Fruit fly (Drosophila melanogaster) whole organism, embryonic: ENCODE results near the gene pigs.

Source experiments
- Ada2b ChIP-seq: fragments of 200-800 bp; sonication (Bioruptor generic); IDR thresholded peaks from 2 replicates; pipeline ENCODE4 v1.3.6; 2022; ENCODE audit warnings: missing biosample characterization, missing genetic modification characterization
- CG10274 ChIP-seq: fragments of 200-800 bp; sonication (Bioruptor generic); optimal IDR thresholded peaks from 3 replicates; lab custom pipeline; 2017; ENCODE audit warnings: missing biosample characterization, mild to moderate bottlenecking, missing genetic modification characterization
- CG10321 ChIP-seq: fragments of 200-800 bp; sonication (Bioruptor generic); IDR thresholded peaks from 2 replicates; pipeline ENCODE4 v1.3.6; 2022; ENCODE audit warnings: missing biosample characterization, missing genetic modification characterization
- CG10366 ChIP-seq: fragments of 200-800 bp; sonication (Bioruptor generic); IDR thresholded peaks from 2 replicates; pipeline ENCODE4 v1.3.6; 2022; ENCODE audit warnings: missing biosample characterization, missing genetic modification characterization
- CG11398 ChIP-seq: fragments of 200-800 bp; sonication (Bioruptor generic); optimal IDR thresholded peaks from 2 replicates; lab custom pipeline; 2016; ENCODE audit warnings: missing biosample characterization, missing genetic modification characterization
- CG12236 ChIP-seq: fragments of 200-800 bp; sonication (Bioruptor generic); optimal IDR thresholded peaks from 2 replicates; lab custom pipeline; 2016; ENCODE audit warnings: missing biosample characterization, missing genetic modification characterization
- CG14667 ChIP-seq: fragments of 200-800 bp; sonication (Bioruptor generic); IDR thresholded peaks from 2 replicates; pipeline ENCODE4 v1.3.6; 2022; ENCODE audit warnings: missing biosample characterization, missing genetic modification characterization
- CG17359 ChIP-seq: fragments of 200-800 bp; sonication (Bioruptor generic); optimal IDR thresholded peaks from 3 replicates; lab custom pipeline; 2018; ENCODE audit warnings: missing biosample characterization, mild to moderate bottlenecking, missing genetic modification characterization, moderate library complexity
- CG18764 ChIP-seq: fragments of 200-800 bp; sonication (Bioruptor generic); optimal IDR thresholded peaks from 3 replicates; lab custom pipeline; 2016; ENCODE audit warnings: missing biosample characterization, missing genetic modification characterization
- CG2678 ChIP-seq: fragments of 200-800 bp; sonication (Bioruptor generic); optimal IDR thresholded peaks from 3 replicates; lab custom pipeline; 2019; ENCODE audit warnings: missing biosample characterization, mild to moderate bottlenecking, missing genetic modification characterization, moderate library complexity
- CG2889 ChIP-seq: fragments of 200-800 bp; sonication (Bioruptor generic); IDR thresholded peaks from 3 replicates; pipeline ENCODE4 v1.3.6; 2022; ENCODE audit warnings: missing biosample characterization, missing genetic modification characterization
- CG32772 ChIP-seq: fragments of 200-800 bp; sonication (Bioruptor generic); IDR thresholded peaks from 2 replicates; pipeline ENCODE4 v1.3.6; 2022; ENCODE audit warnings: missing biosample characterization, missing genetic modification characterization
- CG3407 ChIP-seq: fragments of 200-800 bp; sonication (Bioruptor generic); optimal IDR thresholded peaks from 2 replicates; lab custom pipeline; 2018; ENCODE audit warnings: missing biosample characterization, mild to moderate bottlenecking, missing genetic modification characterization
- CG5180 ChIP-seq: fragments of 200-800 bp; sonication (Bioruptor generic); optimal IDR thresholded peaks from 3 replicates; lab custom pipeline; 2017; ENCODE audit warnings: missing biosample characterization, missing genetic modification characterization, mild to moderate bottlenecking, moderate library complexity, missing genetic modification reagents
- CG6791 ChIP-seq: fragments of 200-800 bp; sonication (Bioruptor generic); IDR thresholded peaks from 3 replicates; pipeline ENCODE4 v1.3.6; 2022; ENCODE audit warnings: missing biosample characterization, missing genetic modification characterization; ENCODE audit not compliant: partially characterized antibody
- CG7745 ChIP-seq: fragments of 200-800 bp; sonication (Bioruptor generic); optimal IDR thresholded peaks from 2 replicates; lab custom pipeline; 2018; ENCODE audit warnings: missing biosample characterization, mild to moderate bottlenecking, missing genetic modification characterization, moderate library complexity
- CG8290 ChIP-seq, 3 experiments: fragments of 200-800 bp; sonication (Bioruptor generic); optimal IDR thresholded peaks; 2 replicates each; lab custom pipeline; 2016 to 2019; ENCODE audit warnings: missing biosample characterization in 3 of 3, missing genetic modification characterization in 3 of 3, mild to moderate bottlenecking in 2 of 3, moderate library complexity in 1 of 3
- Doc3 ChIP-seq: fragments of 200-800 bp; sonication (Bioruptor generic); IDR thresholded peaks from 3 replicates; pipeline ENCODE4 v1.3.6; 2022; ENCODE audit warnings: missing biosample characterization, missing genetic modification characterization; ENCODE audit not compliant: partially characterized antibody
- Elba2 ChIP-seq: fragments of 200-800 bp; sonication (Bioruptor generic); optimal IDR thresholded peaks from 3 replicates; lab custom pipeline; 2016; ENCODE audit warnings: missing biosample characterization, missing genetic modification characterization
- Ets65A ChIP-seq: fragments of 200-800 bp; sonication (Bioruptor generic); peaks from one replicate; lab custom pipeline; 2016; ENCODE audit warnings: missing biosample characterization, missing genetic modification characterization
- Hr39 ChIP-seq: fragments of >200 bp; optimal IDR thresholded peaks from 2 replicates; lab custom pipeline; 2017
- Kr ChIP-seq: fragments of 200-800 bp; sonication (Bioruptor generic); optimal IDR thresholded peaks from 2 replicates; lab custom pipeline; 2017; ENCODE audit warnings: missing biosample characterization, mild to moderate bottlenecking, missing genetic modification characterization
- MTF-1 ChIP-seq: fragments of 200-800 bp; sonication (Bioruptor generic); optimal IDR thresholded peaks from 2 replicates; lab custom pipeline; 2018; ENCODE audit warnings: missing biosample characterization, mild to moderate bottlenecking, missing genetic modification characterization, borderline replicate concordance
- NFAT ChIP-seq: fragments of 200-800 bp; sonication (Bioruptor generic); IDR thresholded peaks from 2 replicates; pipeline ENCODE4 v1.3.6; 2022; ENCODE audit warnings: missing biosample characterization, missing genetic modification characterization
- Nf-YC ChIP-seq: fragments of 200-800 bp; optimal IDR thresholded peaks from 3 replicates; lab custom pipeline; 2019; ENCODE audit warnings: missing biosample characterization, mild to moderate bottlenecking, missing genetic modification characterization, moderate library complexity
- PHDP ChIP-seq: fragments of 200-800 bp; sonication (Bioruptor generic); optimal IDR thresholded peaks from 3 replicates; lab custom pipeline; 2018; ENCODE audit warnings: missing biosample characterization, mild to moderate bottlenecking, missing genetic modification characterization, moderate library complexity
- Pdp1 ChIP-seq, 2 experiments: fragments of 200-800 bp; sonication (Bioruptor generic); optimal IDR thresholded peaks; 3 replicates each; lab custom pipeline; 2016; ENCODE audit warnings: missing biosample characterization in 2 of 2, missing genetic modification characterization in 2 of 2, mild to moderate bottlenecking in 1 of 2, moderate library complexity in 1 of 2
- Tbp ChIP-seq: fragments of >200 bp; optimal IDR thresholded peaks from 2 replicates; lab custom pipeline; 2018; ENCODE audit warnings: missing biosample characterization, missing genetic modification characterization
- aop ChIP-seq: fragments of 200-800 bp; sonication (Bioruptor generic); IDR thresholded peaks from 2 replicates; pipeline ENCODE4 v1.3.6; 2022; ENCODE audit warnings: missing biosample characterization, missing genetic modification characterization
- caup ChIP-seq: fragments of 200-800 bp; sonication (Bioruptor generic); optimal IDR thresholded peaks from 3 replicates; lab custom pipeline; 2017; ENCODE audit warnings: missing biosample characterization, mild to moderate bottlenecking, missing genetic modification characterization, moderate library complexity; ENCODE audit not compliant: severe bottlenecking
- crol ChIP-seq: fragments of 200-800 bp; sonication (Bioruptor generic); IDR thresholded peaks from 2 replicates; pipeline ENCODE4 v1.3.6; 2022; ENCODE audit warnings: missing biosample characterization, missing genetic modification characterization
- crp ChIP-seq, 2 experiments: fragments of 200-800 bp; sonication (Bioruptor generic); optimal IDR thresholded peaks; 2 replicates in 1 of 2; 3 replicates in 1 of 2; lab custom pipeline; 2017; ENCODE audit warnings: missing biosample characterization in 2 of 2, missing genetic modification characterization in 2 of 2, mild to moderate bottlenecking in 1 of 2, moderate library complexity in 1 of 2
- grn ChIP-seq: fragments of 200-800 bp; sonication (Bioruptor generic); optimal IDR thresholded peaks from 3 replicates; lab custom pipeline; 2017; ENCODE audit warnings: missing biosample characterization, missing genetic modification characterization
- gro ChIP-seq: fragments of 200-800 bp; sonication (Bioruptor generic); optimal IDR thresholded peaks from 2 replicates; lab custom pipeline; 2016; ENCODE audit warnings: missing biosample characterization, missing genetic modification characterization
- insv ChIP-seq, 2 experiments: fragments of 200-800 bp; sonication (Bioruptor generic); optimal IDR thresholded peaks; 3 replicates each; lab custom pipeline; 2016 to 2018; ENCODE audit warnings: missing biosample characterization in 2 of 2, missing genetic modification characterization in 2 of 2
- maf-S ChIP-seq: fragments of 200-800 bp; sonication (Bioruptor generic); optimal IDR thresholded peaks from 2 replicates; lab custom pipeline; 2016; ENCODE audit warnings: missing biosample characterization, missing genetic modification characterization
- onecut ChIP-seq: fragments of 200-800 bp; sonication (Bioruptor generic); IDR thresholded peaks from 2 replicates; pipeline ENCODE4 v1.3.6; 2022; ENCODE audit warnings: missing biosample characterization, missing genetic modification characterization
- p53 ChIP-seq: fragments of 200-800 bp; sonication (Bioruptor generic); optimal IDR thresholded peaks from 2 replicates; lab custom pipeline; 2016; ENCODE audit warnings: missing biosample characterization, missing genetic modification characterization
- pzg ChIP-seq: fragments of 200-800 bp; sonication (Bioruptor generic); optimal IDR thresholded peaks from 3 replicates; lab custom pipeline; 2018; ENCODE audit warnings: missing biosample characterization, mild to moderate bottlenecking, missing genetic modification characterization, moderate library complexity
- tio ChIP-seq: fragments of 200-800 bp; sonication (Bioruptor generic); optimal IDR thresholded peaks from 2 replicates; lab custom pipeline; 2017; ENCODE audit warnings: missing biosample characterization, missing genetic modification characterization, inconsistent platforms
- toy ChIP-seq: fragments of 200-800 bp; sonication (Bioruptor generic); IDR thresholded peaks from 2 replicates; pipeline ENCODE4 v1.3.6; 2022; ENCODE audit warnings: missing biosample characterization, missing genetic modification characterization
- zen ChIP-seq: fragments of 200-800 bp; sonication (Bioruptor generic); optimal IDR thresholded peaks from 3 replicates; lab custom pipeline; 2018; ENCODE audit warnings: missing biosample characterization, mild to moderate bottlenecking, missing genetic modification characterization, moderate library complexity
- zfh2 ChIP-seq: fragments of 200-800 bp; sonication (Bioruptor generic); optimal IDR thresholded peaks from 2 replicates; lab custom pipeline; 2016; ENCODE audit warnings: missing biosample characterization, missing genetic modification characterization

The pigs gene

DNA sequence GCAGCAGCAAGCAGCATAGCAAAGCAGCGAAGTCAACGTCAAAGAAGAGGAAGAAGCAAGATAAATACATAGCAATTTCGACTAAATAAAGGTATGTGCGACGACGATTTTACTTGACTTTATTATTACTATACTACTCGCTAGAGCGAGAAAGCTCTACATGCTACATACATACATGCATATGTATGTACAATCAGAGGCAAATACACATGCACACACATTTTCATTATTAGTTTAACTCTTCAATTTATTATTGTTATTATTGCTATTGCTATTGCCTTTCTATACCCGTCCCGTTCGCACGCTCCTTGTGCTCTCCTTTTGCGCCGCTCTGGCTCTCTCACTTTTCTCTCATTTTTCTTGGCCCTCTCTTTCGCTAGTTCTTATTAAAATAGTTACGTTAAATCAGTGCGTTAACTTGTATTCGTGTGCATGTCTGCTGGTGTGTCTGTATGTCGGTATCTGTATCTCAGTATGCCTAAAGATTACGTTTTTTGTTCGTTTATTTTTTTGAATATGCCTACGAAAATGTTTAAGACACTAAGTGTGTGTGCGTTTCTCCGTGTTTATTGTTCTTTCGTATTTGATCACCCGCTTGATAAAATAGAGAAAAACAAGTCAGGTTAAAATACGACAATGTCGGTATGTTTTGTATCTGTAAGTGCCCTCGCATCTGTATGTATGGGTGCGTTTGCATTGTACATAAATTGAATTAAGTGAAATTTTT, 100.6 kb downstream of the pigs start (continued):
- TF ChIP-seq CG6791 (GFP tag; lab: Robert Waterston, UW) (no peak), crol (GFP tag; lab: Robert Waterston, UW) (no peak), CG11398 (GFP tag; lab: Kevin White, UChicago) (no peak), NFAT (GFP tag; lab: Robert Waterston, UW) (no peak), aop (GFP tag; lab: Robert Waterston, UW) (no peak), caup (GFP tag; lab: Kevin White, UChicago) (peak; percentile 28), CG10321 (peak; percentile 52; the same call in 1 of the 2 replicates), Nf-YC (tag; lab: Kevin White, UChicago) (no peak), CG10274 (GFP tag; lab: Kevin White, UChicago) (no peak), gro (GFP tag; lab: Kevin White, UChicago) (peak; percentile 6), tio (no peak), zfh2 (GFP tag; lab: Kevin White, UChicago) (no peak), CG2678 (no peak), Hr39 (no peak), Doc3 (GFP tag; lab: Robert Waterston, UW) (no peak), Ada2b (no peak), CG3407 (GFP tag; lab: Kevin White, UChicago) (no peak), Kr (GFP tag; lab: Kevin White, UChicago) (no peak), CG12236 (GFP tag; lab: Kevin White, UChicago) (no peak), CG14667 (GFP tag; lab: Robert Waterston, UW) (no peak), CG7745 (tag; lab: Kevin White, UChicago) (no peak), CG32772 (GFP tag; lab: Robert Waterston, UW) (no peak), toy (no peak), onecut (GFP tag; lab: Robert Waterston, UW) (no peak), MTF-1 (GFP tag; lab: Kevin White, UChicago) (no peak), CG17359 (tag; lab: Kevin White, UChicago) (no peak), crp (GFP tag; optimal IDR thresholded peaks at IDR 0.05; lab: Kevin White, UChicago) (no peak)

- TF ChIP-seq zfh2 (GFP tag; lab: Kevin White, UChicago) (no peak), insv (GFP tag; optimal IDR thresholded peaks at IDR 0.05; lab: Kevin White, UChicago) (peak in 1 of 2 experiments; percentile 89), CG18764 (no peak), Pdp1 (GFP tag; optimal IDR thresholded peaks at IDR 0.05; lab: Kevin White, UChicago) (peak in 1 of 2 experiments; percentile 86), Elba2 (peak; percentile 86), p53 (GFP tag; lab: Kevin White, UChicago) (peak; percentile 58), CG10274 (GFP tag; lab: Kevin White, UChicago) (no peak), PHDP (tag; lab: Kevin White, UChicago) (no peak), grn (GFP tag; lab: Kevin White, UChicago) (peak; percentile 30), CG10366 (GFP tag; lab: Robert Waterston, UW) (no peak), Tbp (no peak), zen (tag; lab: Kevin White, UChicago) (peak; percentile 4), Ets65A (no peak), CG2889 (no peak), pzg (GFP tag; lab: Kevin White, UChicago) (no peak), maf-S (GFP tag; lab: Kevin White, UChicago) (no peak), CG8290 (GFP tag; optimal IDR thresholded peaks at IDR 0.05; lab: Kevin White, UChicago) (no peak), CG8290 (tag; optimal IDR thresholded peaks at IDR 0.05; lab: Kevin White, UChicago) (no peak), CG5180 (GFP tag; lab: Kevin White, UChicago) (no peak)
These were observed 101.2 kb downstream of the pigs start for dm6 chrX:6700990-6701530.
